Fruit fly (Drosophila melanogaster) Kc167 (cell line): ENCODE data around the gene CG42705.

Experiments
- Myc ChIP-seq: fragments of >200 bp; optimal IDR thresholded peaks from 2 replicates; lab custom pipeline; 2017; ENCODE audit warnings: missing external identifiers
- Sin3A ChIP-seq: fragments of >200 bp; optimal IDR thresholded peaks from 2 replicates; lab custom pipeline; 2018; ENCODE audit warnings: missing external identifiers
- h ChIP-seq: fragments of >200 bp; optimal IDR thresholded peaks from 3 replicates; lab custom pipeline; 2018; ENCODE audit warnings: missing external identifiers
- psq ChIP-seq: fragments of >200 bp; optimal IDR thresholded peaks from 2 replicates; lab custom pipeline; 2017; ENCODE audit warnings: missing external identifiers
- ttk ChIP-seq: sonication (Bioruptor generic); optimal IDR thresholded peaks from 2 replicates; lab custom pipeline; 2017; ENCODE audit warnings: missing external identifiers

DNA sequence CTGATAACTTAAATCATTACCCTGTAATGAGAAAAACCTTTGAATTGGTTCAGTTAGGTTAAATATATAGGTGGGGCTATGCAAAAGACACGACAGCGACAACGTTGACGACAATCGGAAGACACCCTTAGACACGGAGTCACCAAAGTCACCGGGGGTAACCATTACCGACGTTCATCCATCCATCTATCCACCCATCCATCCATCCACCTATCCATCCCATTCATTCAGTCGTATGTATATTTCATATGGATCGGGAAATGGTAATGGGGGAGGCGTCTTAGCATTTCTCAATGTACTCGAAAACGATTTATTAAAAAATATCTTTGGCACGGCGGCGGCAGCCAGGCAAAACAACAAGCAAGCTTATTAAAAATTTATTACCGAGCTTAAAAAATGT, 48.4 kb downstream of the CG42705 start:
- TF ChIP-seq psq (lab: Kevin White, UChicago), result no peak
- no peak for TF ChIP-seq h (lab: Kevin White, UChicago)
- TF ChIP-seq ttk (lab: Kevin White, UChicago), result no peak
- no peak for TF ChIP-seq Myc (lab: Kevin White, UChicago)
- TF ChIP-seq Sin3A (lab: Kevin White, UChicago), result no peak
